Fruit fly (Drosophila melanogaster) whole organism, adult: ENCODE data around the gene tsl.

Experiments used
- cic ChIP-seq: fragments of 200-800 bp; sonication (Bioruptor generic); optimal IDR thresholded peaks from 2 replicates; lab custom pipeline; 2017; ENCODE audit warnings: missing biosample characterization, mild to moderate bottlenecking, missing genetic modification characterization, moderate library complexity
- cnc ChIP-seq, 2 experiments: fragments of >200 bp; optimal IDR thresholded peaks; 2 replicates each; lab custom pipeline; 2017

- TF ChIP-seq cnc (optimal IDR thresholded peaks at IDR 0.05; lab: Kevin White, UChicago) (no peak), cic (GFP tag; lab: Kevin White, UChicago) (no peak)
These were observed 6.6 kb downstream of the tsl start, which contains the start of the genes GABA-B-R2 and CG6800 for dm6 chr3R:21775766-21776165.
